Worm (Caenorhabditis elegans) whole organism, L2 larva: ENCODE data around the gene ZK381.8.
A peak's percentile ranks its signal among the peaks of the same experiment; 100 is the strongest.

ENCODE experiments used
- C34F6.9 ChIP-seq: fragments of 150-350 bp; optimal IDR thresholded peaks from 2 replicates; lab custom pipeline; 2014; ENCODE audit warnings: missing biosample characterization, missing genetic modification characterization
- F13H6.1 ChIP-seq: sonication (generic microtip); optimal IDR thresholded peaks from 2 replicates; lab custom pipeline; 2016; ENCODE audit warnings: missing genetic modification characterization, missing compliant biosample characterization
- R02D3.7 ChIP-seq: fragments of 150-350 bp; optimal IDR thresholded peaks from 2 replicates; lab custom pipeline; 2014; ENCODE audit warnings: missing biosample characterization, missing genetic modification characterization
- Y55F3AM.14 ChIP-seq: fragments of 200-800 bp; sonication (Bioruptor generic); optimal IDR thresholded peaks from 2 replicates; lab custom pipeline; 2018; ENCODE audit warnings: mild to moderate bottlenecking, missing genetic modification characterization, missing compliant biosample characterization
- ZK546.5 ChIP-seq: sonication (generic microtip); optimal IDR thresholded peaks from 2 replicates; lab custom pipeline; 2017; ENCODE audit warnings: missing biosample characterization, missing genetic modification characterization
- alr-1 ChIP-seq: fragments of 150-350 bp; optimal IDR thresholded peaks from 2 replicates; lab custom pipeline; 2014; ENCODE audit warnings: missing biosample characterization, missing genetic modification characterization
- aly-2 ChIP-seq: fragments of 150-350 bp; optimal IDR thresholded peaks from 2 replicates; lab custom pipeline; 2014; ENCODE audit warnings: missing biosample characterization, missing genetic modification characterization
- ama-1 ChIP-seq: fragments of 150-350 bp; optimal IDR thresholded peaks from 2 replicates; lab custom pipeline; 2018; ENCODE audit warnings: inconsistent platforms
- blmp-1 ChIP-seq: sonication (generic microtip); optimal IDR thresholded peaks from 2 replicates; lab custom pipeline; 2017; ENCODE audit warnings: missing genetic modification characterization, mild to moderate bottlenecking, missing compliant biosample characterization, antibody characterized with exemption, moderate library complexity; ENCODE audit not compliant: insufficient read depth
- ceh-16 ChIP-seq: fragments of 150-350 bp; optimal IDR thresholded peaks from 2 replicates; lab custom pipeline; 2014; ENCODE audit warnings: missing biosample characterization, missing genetic modification characterization
- ceh-82 ChIP-seq: fragments of 150-350 bp; optimal IDR thresholded peaks from 2 replicates; lab custom pipeline; 2014; ENCODE audit warnings: missing biosample characterization, missing genetic modification characterization
- crh-2 ChIP-seq: sonication (generic microtip); optimal IDR thresholded peaks from 2 replicates; lab custom pipeline; 2017; ENCODE audit warnings: missing biosample characterization, missing genetic modification characterization
- dmd-4 ChIP-seq: sonication (generic microtip); optimal IDR thresholded peaks from 2 replicates; lab custom pipeline; 2017; ENCODE audit warnings: missing biosample characterization, missing genetic modification characterization
- egl-27 ChIP-seq: sonication (generic microtip); optimal IDR thresholded peaks from 3 replicates; lab custom pipeline; 2017; ENCODE audit warnings: missing biosample characterization, missing genetic modification reagents, missing genetic modification characterization
- elt-3 ChIP-seq: sonication (generic microtip); optimal IDR thresholded peaks from 2 replicates; lab custom pipeline; 2017; ENCODE audit warnings: missing biosample characterization, missing genetic modification characterization
- fos-1 ChIP-seq: fragments of 150-350 bp; optimal IDR thresholded peaks from 2 replicates; lab custom pipeline; 2014; ENCODE audit warnings: missing biosample characterization, missing genetic modification characterization
- gmeb-1 ChIP-seq: fragments of 150-350 bp; optimal IDR thresholded peaks from 2 replicates; lab custom pipeline; 2014; ENCODE audit warnings: missing biosample characterization, missing genetic modification characterization
- lin-11 ChIP-seq: fragments of 150-350 bp; sonication (generic microtip); optimal IDR thresholded peaks from 2 replicates; lab custom pipeline; 2014; ENCODE audit warnings: missing biosample characterization, missing genetic modification characterization, inconsistent platforms, mixed read lengths
- lin-13 ChIP-seq: fragments of 150-350 bp; optimal IDR thresholded peaks from 2 replicates; lab custom pipeline; 2014; ENCODE audit warnings: missing biosample characterization, missing genetic modification reagents, missing genetic modification characterization
- lin-39 ChIP-seq: fragments of 150-350 bp; optimal IDR thresholded peaks from 2 replicates; lab custom pipeline; 2014; ENCODE audit warnings: missing biosample characterization, missing genetic modification reagents, missing genetic modification characterization
- lsy-2 ChIP-seq, 2 experiments: fragments of 150-350 bp in 1 of 2; sonication (generic microtip) in 1 of 2; optimal IDR thresholded peaks; 2 replicates each; lab custom pipeline; 2014 to 2017; ENCODE audit warnings: missing biosample characterization in 2 of 2, missing genetic modification characterization in 2 of 2
- mab-5 ChIP-seq: fragments of 150-350 bp; optimal IDR thresholded peaks from 2 replicates; lab custom pipeline; 2014; ENCODE audit warnings: missing biosample characterization, missing genetic modification characterization
- mbf-1 ChIP-seq: sonication (generic microtip); optimal IDR thresholded peaks from 2 replicates; lab custom pipeline; 2017; ENCODE audit warnings: missing biosample characterization, missing genetic modification characterization
- mdl-1 ChIP-seq, 2 experiments: fragments of 150-350 bp in 1 of 2; sonication (generic microtip) in 1 of 2; optimal IDR thresholded peaks; 2 replicates each; lab custom pipeline; 2017; ENCODE audit warnings: missing biosample characterization in 2 of 2, missing genetic modification characterization in 2 of 2
- nhr-10 ChIP-seq: sonication (generic microtip); optimal IDR thresholded peaks from 2 replicates; lab custom pipeline; 2017; ENCODE audit warnings: missing biosample characterization, missing genetic modification characterization
- nhr-11 ChIP-seq: fragments of 150-350 bp; optimal IDR thresholded peaks from 2 replicates; lab custom pipeline; 2014; ENCODE audit warnings: missing biosample characterization, missing genetic modification characterization
- nhr-12 ChIP-seq: fragments of 150-350 bp; optimal IDR thresholded peaks from 2 replicates; lab custom pipeline; 2014; ENCODE audit warnings: missing biosample characterization, missing genetic modification characterization
- nhr-129 ChIP-seq: fragments of 150-350 bp; optimal IDR thresholded peaks from 2 replicates; lab custom pipeline; 2014; ENCODE audit warnings: missing biosample characterization, missing genetic modification characterization
- nhr-21 ChIP-seq: fragments of 150-350 bp; optimal IDR thresholded peaks from 2 replicates; lab custom pipeline; 2014; ENCODE audit warnings: missing biosample characterization, missing genetic modification characterization
- nhr-23 ChIP-seq: fragments of 150-350 bp; optimal IDR thresholded peaks from 2 replicates; lab custom pipeline; 2014; ENCODE audit warnings: missing biosample characterization, missing genetic modification reagents, missing genetic modification characterization
- nhr-237 ChIP-seq: fragments of 150-350 bp; optimal IDR thresholded peaks from 2 replicates; lab custom pipeline; 2014; ENCODE audit warnings: missing biosample characterization, missing genetic modification characterization
- nhr-25 ChIP-seq: fragments of 150-350 bp; sonication (generic microtip); optimal IDR thresholded peaks from 3 replicates; lab custom pipeline; 2014; ENCODE audit warnings: missing biosample characterization, missing genetic modification characterization
- nhr-6 ChIP-seq: fragments of 150-350 bp; optimal IDR thresholded peaks from 2 replicates; lab custom pipeline; 2014; ENCODE audit warnings: missing biosample characterization, missing genetic modification characterization
- nhr-77 ChIP-seq: fragments of 150-350 bp; optimal IDR thresholded peaks from 2 replicates; lab custom pipeline; 2014; ENCODE audit warnings: missing biosample characterization, missing genetic modification characterization
- peb-1 ChIP-seq: fragments of 150-350 bp; optimal IDR thresholded peaks from 2 replicates; lab custom pipeline; 2014; ENCODE audit warnings: missing biosample characterization, missing genetic modification characterization
- sem-4 ChIP-seq: fragments of 150-350 bp; optimal IDR thresholded peaks from 2 replicates; lab custom pipeline; 2014; ENCODE audit warnings: missing biosample characterization, missing genetic modification reagents, missing genetic modification characterization
- skn-1 ChIP-seq: sonication (generic microtip); optimal IDR thresholded peaks from 2 replicates; lab custom pipeline; 2017; ENCODE audit warnings: missing biosample characterization, missing genetic modification characterization
- sma-3 ChIP-seq: sonication (generic microtip); optimal IDR thresholded peaks from 2 replicates; lab custom pipeline; 2016; ENCODE audit warnings: missing genetic modification reagents, missing genetic modification characterization, missing compliant biosample characterization
- sma-9 ChIP-seq, 2 experiments: fragments of 150-350 bp in 1 of 2; sonication (generic microtip) in 1 of 2; optimal IDR thresholded peaks; 2 replicates each; lab custom pipeline; 2014 to 2016; ENCODE audit warnings: missing genetic modification characterization in 2 of 2, mild to moderate bottlenecking in 1 of 2, missing biosample characterization in 1 of 2, missing compliant biosample characterization in 1 of 2, missing genetic modification reagents in 1 of 2, moderate library complexity in 1 of 2
- snpc-4 ChIP-seq: fragments of 150-350 bp; optimal IDR thresholded peaks from 2 replicates; lab custom pipeline; 2014; ENCODE audit warnings: missing biosample characterization, missing genetic modification characterization
- unc-39 ChIP-seq: fragments of 150-350 bp; optimal IDR thresholded peaks from 2 replicates; lab custom pipeline; 2014; ENCODE audit warnings: missing biosample characterization, missing genetic modification characterization
- unc-55 ChIP-seq: fragments of 150-350 bp; sonication (generic microtip); optimal IDR thresholded peaks from 3 replicates; lab custom pipeline; 2014; ENCODE audit warnings: missing biosample characterization, missing genetic modification reagents, missing genetic modification characterization
- zag-1 ChIP-seq: fragments of 150-350 bp; optimal IDR thresholded peaks from 2 replicates; lab custom pipeline; 2014; ENCODE audit warnings: missing biosample characterization, missing genetic modification characterization
- ztf-1 ChIP-seq: fragments of 200-800 bp; sonication (Bioruptor generic); conservative IDR thresholded peaks from 2 replicates; pipeline ENCODE4 v1.3.6; 2022; ENCODE audit warnings: missing genetic modification characterization, missing compliant biosample characterization
- ztf-11 ChIP-seq: sonication (generic microtip); optimal IDR thresholded peaks from 2 replicates; lab custom pipeline; 2017; ENCODE audit warnings: missing biosample characterization, missing genetic modification characterization
- ztf-4 ChIP-seq: fragments of 150-350 bp; optimal IDR thresholded peaks from 2 replicates; lab custom pipeline; 2014; ENCODE audit warnings: missing biosample characterization, missing genetic modification characterization

The ZK381.8 gene

DNA sequence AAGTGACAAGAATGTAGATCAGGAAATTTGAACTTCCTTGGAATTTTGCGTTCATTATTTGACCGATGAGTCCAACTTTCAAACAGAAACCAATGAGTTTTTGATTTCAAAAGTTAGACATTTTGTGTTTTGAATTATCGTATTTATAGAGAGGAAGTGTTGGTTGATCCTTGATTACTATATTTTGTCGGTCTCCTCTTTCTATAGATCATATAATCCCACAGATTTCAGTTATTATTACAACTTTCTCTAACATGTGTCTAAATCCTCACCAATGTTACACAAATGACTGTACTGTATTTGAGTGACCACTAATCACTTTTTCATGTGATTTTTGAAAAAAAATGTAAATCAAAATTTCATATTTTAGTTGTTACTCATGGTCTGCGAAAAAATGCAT is 5.7 kb downstream of the ZK381.8 start, which contains the start of gene B0478.3:
TSS of gene B0478.3 (minus strand) at position 101 of the 400 bp plus-strand sequence.
- TF ChIP-seq skn-1 (tag; lab: Kevin White, UChicago) (no peak), Y55F3AM.14 (GFP tag; lab: Kevin White, UChicago) (no peak), nhr-12 (no peak), fos-1 (tag; lab: Kevin White, UChicago) (no peak), ama-1 (lab: Kevin White, UChicago) (no peak), nhr-10 (tag; lab: Kevin White, UChicago) (no peak), unc-39 (tag; lab: Kevin White, UChicago) (no peak), crh-2 (tag; lab: Kevin White, UChicago) (no peak), egl-27 (tag; lab: Kevin White, UChicago) (no peak), alr-1 (tag; lab: Kevin White, UChicago) (no peak)

DNA sequence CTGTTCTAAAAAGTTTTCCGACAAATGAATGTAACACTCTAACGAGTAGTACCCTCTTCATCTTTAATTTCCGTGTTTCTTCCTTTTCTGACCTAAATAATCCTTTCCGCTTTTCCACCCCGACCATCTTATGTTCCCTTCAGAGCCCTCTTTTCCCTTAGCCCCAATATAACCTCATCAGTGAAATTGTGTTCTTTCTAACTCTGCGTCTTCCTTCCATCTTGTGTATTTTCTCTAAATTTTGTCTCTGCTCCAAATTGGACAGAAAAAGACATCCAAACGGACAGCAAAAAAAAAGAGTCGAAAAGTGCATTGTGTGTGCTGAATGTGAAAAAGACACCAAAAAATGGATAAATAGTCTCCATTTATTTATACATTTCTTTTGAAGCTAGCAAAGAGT is 10.7 kb downstream of the ZK381.8 start:
- TF ChIP-seq C34F6.9 (tag; lab: Kevin White, UChicago) (peak; percentile 35), snpc-4 (no peak), zag-1 (tag; lab: Kevin White, UChicago) (peak; percentile 16), unc-39 (tag; lab: Kevin White, UChicago) (no peak), nhr-6 (tag; lab: Kevin White, UChicago) (peak; percentile 16), sem-4 (tag; lab: Kevin White, UChicago) (peak; percentile 46), nhr-237 (tag; lab: Kevin White, UChicago) (no peak), sma-9 (GFP tag; optimal IDR thresholded peaks at IDR 0.05; lab: Kevin White, UChicago) (peak; percentile 17), sma-9 (tag; optimal IDR thresholded peaks at IDR 0.05; lab: Kevin White, UChicago) (no peak), F13H6.1 (tag; lab: Kevin White, UChicago) (no peak), crh-2 (tag; lab: Kevin White, UChicago) (peak; percentile 27), unc-55 (GFP tag; lab: Kevin White, UChicago) (peak; percentile 24), gmeb-1 (no peak), lsy-2 (tag; optimal IDR thresholded peaks at IDR 0.05; lab: Kevin White, UChicago) (peak in 1 of 2 experiments; percentile 52)
- TF ChIP-seq, all 48 proteins: peak for 8

DNA sequence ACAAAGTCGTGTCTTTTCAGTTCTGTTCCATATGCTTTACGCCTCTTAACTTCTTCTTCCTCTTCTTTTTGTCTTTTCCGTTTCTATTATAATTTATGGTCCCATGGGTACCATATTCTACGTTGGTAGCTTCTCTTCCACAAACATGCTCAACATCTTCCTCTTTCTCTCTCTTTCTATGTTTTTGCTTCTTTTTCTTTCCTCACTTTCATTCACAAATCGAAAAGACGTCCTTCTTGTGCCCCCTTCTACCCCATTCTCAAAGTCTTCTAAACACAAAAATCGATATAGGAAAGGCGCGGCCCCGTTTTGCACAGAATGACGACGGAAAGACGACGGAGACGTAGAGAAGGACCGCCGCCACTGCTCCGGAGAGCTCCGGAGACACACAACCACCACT is 11.5 kb downstream of the ZK381.8 start:
- TF ChIP-seq unc-55 (GFP tag; lab: Kevin White, UChicago) (peak; percentile 53), ztf-4 (no peak), nhr-25 (tag; lab: Kevin White, UChicago) (no peak), nhr-23 (tag; lab: Kevin White, UChicago) (no peak), fos-1 (tag; lab: Kevin White, UChicago) (no peak), aly-2 (tag; lab: Kevin White, UChicago) (no peak), sma-3 (GFP tag; lab: Kevin White, UChicago) (no peak), F13H6.1 (tag; lab: Kevin White, UChicago) (peak; percentile 12), ztf-1 (GFP tag; lab: Robert Waterston, UW) (no peak), dmd-4 (no peak), nhr-11 (tag; lab: Kevin White, UChicago) (no peak), sma-9 (GFP tag; optimal IDR thresholded peaks at IDR 0.05; lab: Kevin White, UChicago) (peak; percentile 5), sma-9 (tag; optimal IDR thresholded peaks at IDR 0.05; lab: Kevin White, UChicago) (no peak), ceh-16 (tag; lab: Kevin White, UChicago) (no peak), lin-11 (tag; lab: Kevin White, UChicago) (no peak), snpc-4 (no peak), ztf-11 (tag; lab: Kevin White, UChicago) (no peak), ama-1 (lab: Kevin White, UChicago) (no peak), R02D3.7 (tag; lab: Kevin White, UChicago) (no peak), nhr-77 (tag; lab: Kevin White, UChicago) (no peak), mab-5 (tag; lab: Kevin White, UChicago) (peak; percentile 95), egl-27 (tag; lab: Kevin White, UChicago) (no peak), nhr-129 (tag; lab: Kevin White, UChicago) (peak; percentile 25), mdl-1 (tag; optimal IDR thresholded peaks at IDR 0.05; lab: Kevin White, UChicago) (no peak), nhr-10 (tag; lab: Kevin White, UChicago) (no peak), peb-1 (no peak), gmeb-1 (no peak), blmp-1 (no peak), nhr-237 (tag; lab: Kevin White, UChicago) (no peak), sem-4 (tag; lab: Kevin White, UChicago) (no peak), nhr-6 (tag; lab: Kevin White, UChicago) (no peak), zag-1 (tag; lab: Kevin White, UChicago) (peak; percentile 33), lsy-2 (tag; optimal IDR thresholded peaks at IDR 0.05; lab: Kevin White, UChicago) (peak in 1 of 2 experiments; percentile 65), mbf-1 (no peak), Y55F3AM.14 (GFP tag; lab: Kevin White, UChicago) (peak; percentile 56), lin-13 (no peak), crh-2 (tag; lab: Kevin White, UChicago) (peak; percentile 57), ceh-82 (tag; lab: Kevin White, UChicago) (no peak), ZK546.5 (no peak), elt-3 (tag; lab: Kevin White, UChicago) (no peak), nhr-12 (no peak), lin-39 (tag; lab: Kevin White, UChicago) (no peak), C34F6.9 (tag; lab: Kevin White, UChicago) (peak; percentile 56), alr-1 (tag; lab: Kevin White, UChicago) (no peak), nhr-21 (tag; lab: Kevin White, UChicago) (no peak), skn-1 (tag; lab: Kevin White, UChicago) (no peak)
